Worm (Caenorhabditis elegans) whole organism, late embryonic: ENCODE results near the gene F56D2.3.
A peak's percentile ranks its signal among the peaks of the same experiment; 100 is the strongest.

ENCODE experiments used
- C08G9.2 ChIP-seq: sonication (generic microtip); optimal IDR thresholded peaks from 2 replicates; lab custom pipeline; 2016; ENCODE audit warnings: mild to moderate bottlenecking, missing genetic modification characterization, moderate library complexity, missing compliant biosample characterization
- K09A11.1 ChIP-seq: sonication (generic microtip); optimal IDR thresholded peaks from 2 replicates; lab custom pipeline; 2017; ENCODE audit warnings: antibody characterized with exemption, mild to moderate bottlenecking, missing genetic modification characterization, missing compliant biosample characterization; ENCODE audit not compliant: insufficient read depth
- T23F11.4 ChIP-seq: fragments of 200-800 bp; sonication (Bioruptor generic); optimal IDR thresholded peaks from 2 replicates; lab custom pipeline; 2018; ENCODE audit warnings: mild to moderate bottlenecking, missing genetic modification characterization, missing compliant biosample characterization
- Y22D7AL.16 ChIP-seq: sonication (generic microtip); optimal IDR thresholded peaks from 2 replicates; lab custom pipeline; 2016; ENCODE audit warnings: missing genetic modification characterization, missing compliant biosample characterization
- ceh-14 ChIP-seq: sonication (generic microtip); optimal IDR thresholded peaks from 2 replicates; lab custom pipeline; 2016; ENCODE audit warnings: missing genotype, missing genetic modification characterization, missing compliant biosample characterization
- ceh-18 ChIP-seq: sonication (generic microtip); optimal IDR thresholded peaks from 2 replicates; lab custom pipeline; 2016; ENCODE audit warnings: missing genetic modification characterization, missing compliant biosample characterization
- ceh-2 ChIP-seq: sonication (generic microtip); optimal IDR thresholded peaks from 2 replicates; lab custom pipeline; 2016; ENCODE audit warnings: missing genotype, missing genetic modification characterization, missing compliant biosample characterization
- ceh-24 ChIP-seq: sonication (generic microtip); optimal IDR thresholded peaks from 2 replicates; lab custom pipeline; 2016; ENCODE audit warnings: mild to moderate bottlenecking, missing genetic modification characterization, missing compliant biosample characterization
- ceh-30 ChIP-seq: fragments of 150-350 bp; optimal IDR thresholded peaks from 2 replicates; lab custom pipeline; 2014; ENCODE audit warnings: missing biosample characterization, missing genetic modification characterization
- ceh-31 ChIP-seq: sonication (generic microtip); optimal IDR thresholded peaks from 2 replicates; lab custom pipeline; 2016; ENCODE audit warnings: missing genetic modification characterization, missing compliant biosample characterization
- ceh-34 ChIP-seq: sonication (generic microtip); optimal IDR thresholded peaks from 2 replicates; lab custom pipeline; 2016; ENCODE audit warnings: mild to moderate bottlenecking, missing genetic modification characterization, missing compliant biosample characterization
- ceh-48 ChIP-seq: sonication (generic microtip); optimal IDR thresholded peaks from 2 replicates; lab custom pipeline; 2016; ENCODE audit warnings: missing genetic modification characterization, inconsistent platforms, missing compliant biosample characterization
- ceh-6 ChIP-seq: fragments of 200-800 bp; sonication (Bioruptor generic); optimal IDR thresholded peaks from 2 replicates; lab custom pipeline; 2018; ENCODE audit warnings: mild to moderate bottlenecking, missing genetic modification characterization, missing compliant biosample characterization
- ceh-9 ChIP-seq: sonication (generic microtip); optimal IDR thresholded peaks from 2 replicates; lab custom pipeline; 2016; ENCODE audit warnings: mild to moderate bottlenecking, missing genetic modification characterization, inconsistent platforms, missing compliant biosample characterization
- che-1 ChIP-seq: sonication (generic microtip); optimal IDR thresholded peaks from 2 replicates; lab custom pipeline; 2016; ENCODE audit warnings: mild to moderate bottlenecking, missing genetic modification characterization, missing compliant biosample characterization
- dmd-4 ChIP-seq: sonication (generic microtip); optimal IDR thresholded peaks from 2 replicates; lab custom pipeline; 2016; ENCODE audit warnings: borderline replicate concordance, missing genetic modification characterization, missing compliant biosample characterization
- elt-2 ChIP-seq: sonication (generic microtip); optimal IDR thresholded peaks from 2 replicates; lab custom pipeline; 2016; ENCODE audit warnings: missing genetic modification reagents, missing genetic modification characterization, missing compliant biosample characterization
- ets-4 ChIP-seq: sonication (generic microtip); optimal IDR thresholded peaks from 2 replicates; lab custom pipeline; 2016; ENCODE audit warnings: missing genetic modification characterization, missing compliant biosample characterization
- eyg-1 ChIP-seq: sonication (generic microtip); optimal IDR thresholded peaks from 2 replicates; lab custom pipeline; 2016; ENCODE audit warnings: missing genotype, missing genetic modification characterization, missing compliant biosample characterization
- fax-1 ChIP-seq: sonication (generic microtip); optimal IDR thresholded peaks from 2 replicates; lab custom pipeline; 2016; ENCODE audit warnings: missing genotype, missing genetic modification characterization, missing compliant biosample characterization
- fkh-10 ChIP-seq: fragments of 150-350 bp; optimal IDR thresholded peaks from 2 replicates; lab custom pipeline; 2014; ENCODE audit warnings: missing biosample characterization, missing genetic modification reagents, missing genetic modification characterization
- fkh-6 ChIP-seq: sonication (generic microtip); optimal IDR thresholded peaks from 2 replicates; lab custom pipeline; 2016; ENCODE audit warnings: missing genetic modification characterization, missing compliant biosample characterization
- hlh-13 ChIP-seq: fragments of 200-800 bp; sonication (Bioruptor generic); optimal IDR thresholded peaks from 2 replicates; lab custom pipeline; 2018; ENCODE audit warnings: mild to moderate bottlenecking, missing genetic modification characterization, missing compliant biosample characterization
- hlh-30 ChIP-seq: sonication (generic microtip); optimal IDR thresholded peaks from 2 replicates; lab custom pipeline; 2017; ENCODE audit warnings: antibody characterized with exemption, missing genetic modification characterization, missing compliant biosample characterization; ENCODE audit not compliant: insufficient read depth
- hlh-6 ChIP-seq: sonication (generic microtip); optimal IDR thresholded peaks from 2 replicates; lab custom pipeline; 2016; ENCODE audit warnings: missing genotype, missing genetic modification characterization, missing compliant biosample characterization
- hlh-8 ChIP-seq: sonication (generic microtip); optimal IDR thresholded peaks from 2 replicates; lab custom pipeline; 2016; ENCODE audit warnings: missing genotype, missing genetic modification characterization, missing compliant biosample characterization
- lin-11 ChIP-seq: fragments of 200-800 bp; sonication (Bioruptor generic); optimal IDR thresholded peaks from 2 replicates; lab custom pipeline; 2018; ENCODE audit warnings: mild to moderate bottlenecking, missing genetic modification characterization, missing compliant biosample characterization
- nfya-1 ChIP-seq: sonication (generic microtip); optimal IDR thresholded peaks from 2 replicates; lab custom pipeline; 2017; ENCODE audit warnings: missing genetic modification characterization, mild to moderate bottlenecking, missing compliant biosample characterization, antibody characterized with exemption, moderate library complexity
- pag-3 ChIP-seq: sonication (generic microtip); optimal IDR thresholded peaks from 2 replicates; lab custom pipeline; 2016; ENCODE audit warnings: missing compliant biosample characterization, missing genetic modification characterization, borderline replicate concordance
- pat-9 ChIP-seq: fragments of 200-800 bp; sonication (Bioruptor generic); optimal IDR thresholded peaks from 2 replicates; lab custom pipeline; 2018; ENCODE audit warnings: mild to moderate bottlenecking, missing genetic modification characterization, moderate library complexity, missing compliant biosample characterization
- pax-1 ChIP-seq: fragments of 150-350 bp; optimal IDR thresholded peaks from 2 replicates; lab custom pipeline; 2014; ENCODE audit warnings: missing biosample characterization, missing genetic modification characterization
- pha-2 ChIP-seq: sonication (generic microtip); optimal IDR thresholded peaks from 2 replicates; lab custom pipeline; 2017; ENCODE audit warnings: mild to moderate bottlenecking, missing genetic modification characterization, missing compliant biosample characterization
- pha-4 ChIP-seq: fragments of 150-350 bp; optimal IDR thresholded peaks from 2 replicates; lab custom pipeline; 2018; ENCODE audit warnings: missing biosample characterization, missing genetic modification reagents, missing genetic modification characterization
- rnt-1 ChIP-seq: sonication (generic microtip); optimal IDR thresholded peaks from 2 replicates; lab custom pipeline; 2016; ENCODE audit warnings: missing genetic modification characterization, missing compliant biosample characterization
- sdc-2 ChIP-seq: sonication (generic microtip); optimal IDR thresholded peaks from 2 replicates; lab custom pipeline; 2016; ENCODE audit warnings: missing genotype, missing genetic modification characterization, missing compliant biosample characterization
- sox-2 ChIP-seq: fragments of 200-800 bp; sonication (Bioruptor generic); IDR thresholded peaks from 2 replicates; pipeline ENCODE4 v1.3.6; 2022; ENCODE audit warnings: missing genetic modification reagents, missing genetic modification characterization, missing compliant biosample characterization
- sox-4 ChIP-seq: sonication (generic microtip); optimal IDR thresholded peaks from 2 replicates; lab custom pipeline; 2017; ENCODE audit warnings: mild to moderate bottlenecking, missing genetic modification characterization, inconsistent platforms, missing compliant biosample characterization
- syd-9 ChIP-seq: sonication (generic microtip); optimal IDR thresholded peaks from 2 replicates; lab custom pipeline; 2016; ENCODE audit warnings: mild to moderate bottlenecking, missing genetic modification characterization, moderate library complexity, missing compliant biosample characterization
- tbx-2 ChIP-seq: sonication (generic microtip); optimal IDR thresholded peaks from 2 replicates; lab custom pipeline; 2016; ENCODE audit warnings: missing genetic modification characterization, missing compliant biosample characterization
- tbx-7 ChIP-seq: sonication (generic microtip); optimal IDR thresholded peaks from 2 replicates; lab custom pipeline; 2016; ENCODE audit warnings: missing genotype, missing genetic modification characterization, missing compliant biosample characterization
- ttx-3 ChIP-seq: sonication (generic microtip); optimal IDR thresholded peaks from 2 replicates; lab custom pipeline; 2016; ENCODE audit warnings: missing genetic modification reagents, missing genetic modification characterization, missing compliant biosample characterization
- unc-42 ChIP-seq: sonication (generic microtip); optimal IDR thresholded peaks from 2 replicates; lab custom pipeline; 2016; ENCODE audit warnings: missing genotype, missing genetic modification characterization, missing compliant biosample characterization
- unc-55 ChIP-seq: sonication (generic microtip); optimal IDR thresholded peaks from 2 replicates; lab custom pipeline; 2017; ENCODE audit warnings: missing biosample characterization, missing genetic modification reagents, missing genetic modification characterization
- unc-86 ChIP-seq: sonication (generic microtip); optimal IDR thresholded peaks from 2 replicates; lab custom pipeline; 2016; ENCODE audit warnings: missing genetic modification characterization, missing compliant biosample characterization

Gene F56D2.3

DNA sequence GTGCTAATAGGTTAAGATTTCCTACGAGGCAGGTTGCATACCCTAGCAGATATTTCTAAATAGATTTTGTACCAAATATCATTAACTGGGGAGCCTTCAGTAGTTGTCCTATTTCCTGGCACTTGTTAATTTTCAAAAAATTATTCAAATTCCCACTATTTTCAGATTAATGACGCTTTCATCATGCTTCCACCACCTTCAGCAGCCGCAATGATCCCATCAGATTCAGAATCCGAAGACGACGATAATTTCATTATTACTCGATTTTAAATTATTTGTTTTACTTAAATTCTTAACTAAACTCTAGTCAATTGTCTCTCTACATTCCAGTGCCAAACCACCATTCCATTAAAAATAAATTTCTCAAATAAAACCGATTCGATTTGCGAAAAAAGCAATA is 33.9 kb upstream of the F56D2.3 start:
- TF ChIP-seq sdc-2 (tag; lab: Kevin White, UChicago): no peak
- TF ChIP-seq ceh-14 (tag; lab: Kevin White, UChicago): no peak
- no peak for TF ChIP-seq pax-1
- no peak for TF ChIP-seq ceh-48
- TF ChIP-seq C08G9.2 (tag; lab: Kevin White, UChicago): no peak
- TF ChIP-seq fkh-6 (tag; lab: Kevin White, UChicago): no peak
- TF ChIP-seq ceh-30: no peak

DNA sequence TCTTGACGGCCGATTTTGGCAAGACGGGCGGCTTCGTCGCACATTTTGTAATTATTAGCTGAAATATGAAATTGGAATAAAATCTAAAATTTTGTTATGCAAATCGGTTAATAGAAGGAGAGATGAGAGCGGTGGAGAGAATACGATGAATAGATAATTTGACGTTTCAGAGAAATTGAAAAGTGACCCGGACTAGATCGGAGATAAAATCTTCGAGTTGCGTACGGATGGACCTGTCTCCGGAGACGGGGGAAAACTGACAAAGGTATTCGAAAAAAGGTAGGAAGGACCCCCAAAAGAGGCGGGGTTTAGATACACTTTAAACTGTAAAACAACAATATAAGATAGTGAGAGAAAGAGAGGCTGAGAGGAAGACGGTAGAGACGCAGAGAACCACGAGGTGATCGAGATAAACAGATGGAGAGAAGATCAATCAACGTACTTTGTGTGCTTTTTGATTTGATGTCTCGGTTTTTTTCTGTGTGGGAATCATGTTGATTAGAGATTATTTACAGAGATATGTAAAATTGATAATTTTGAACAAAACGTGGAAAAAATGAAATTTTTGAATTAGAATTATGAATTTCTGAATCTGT is 32.6 kb upstream of the F56D2.3 start, which contains the start of gene F09F7.6:
Gene F09F7.6, minus strand, starts transcription at position 64 of the 596 bp plus-strand sequence.
- TF ChIP-seq hlh-30 (tag; lab: Kevin White, UChicago) (peak; percentile 31), fax-1 (tag; lab: Kevin White, UChicago) (no peak), T23F11.4 (GFP tag; lab: Kevin White, UChicago) (no peak), ceh-24 (tag; lab: Kevin White, UChicago) (no peak), unc-55 (GFP tag; lab: Kevin White, UChicago) (peak; percentile 7), ceh-18 (tag; lab: Kevin White, UChicago) (peak; percentile 56)

DNA sequence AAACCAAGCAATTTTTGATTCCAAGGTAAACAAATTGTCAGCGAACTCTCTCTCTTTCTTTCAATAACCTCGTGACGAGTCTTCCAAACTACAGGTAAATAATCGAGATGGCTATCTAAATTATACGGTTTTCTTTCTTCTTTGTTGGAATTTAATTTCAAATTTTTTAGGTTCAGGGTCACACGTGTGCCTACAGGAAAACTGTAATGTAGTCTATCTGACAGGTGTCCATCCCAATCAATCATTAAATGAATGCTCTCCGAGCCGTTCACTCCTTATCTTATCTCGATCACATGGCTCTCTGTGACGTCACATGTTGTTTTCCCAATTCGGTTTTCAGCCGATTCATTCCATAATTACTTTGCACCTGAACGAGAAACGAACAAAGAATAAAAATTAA is 31.6 kb upstream of the F56D2.3 start:
- TF ChIP-seq K09A11.1 (no peak), ceh-6 (GFP tag; lab: Kevin White, UChicago) (no peak), tbx-7 (no peak), hlh-30 (tag; lab: Kevin White, UChicago) (peak; percentile 20), elt-2 (tag; lab: Kevin White, UChicago) (peak; percentile 54)

DNA sequence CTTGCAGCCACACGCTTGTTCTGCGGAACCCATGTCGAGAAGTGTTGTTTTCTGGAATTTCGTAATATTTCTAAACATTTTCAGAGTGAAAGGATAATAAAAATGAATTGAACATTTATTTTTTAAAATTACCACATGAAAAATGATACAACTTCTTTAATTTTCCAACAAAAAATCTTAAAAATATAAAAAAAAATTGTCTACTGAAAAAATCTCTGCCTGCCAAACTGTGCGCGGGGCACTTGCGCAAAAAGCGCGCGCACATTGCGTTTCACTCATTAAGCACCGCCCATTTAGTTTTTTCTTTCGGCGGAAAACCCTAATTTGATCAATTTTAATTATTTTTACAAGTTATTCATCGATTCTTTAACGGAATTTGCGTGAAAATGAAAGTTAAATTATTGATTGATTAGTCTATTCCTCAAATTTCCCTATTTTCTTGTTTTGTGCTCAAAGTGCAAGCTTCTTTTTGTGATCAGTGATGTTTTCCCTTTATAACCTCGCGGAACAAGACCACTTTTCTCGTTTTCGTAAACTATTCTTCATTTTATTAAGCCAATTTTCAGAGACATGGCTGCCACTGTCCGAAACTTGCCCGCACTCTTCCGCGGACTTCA is 29.8 kb upstream of the F56D2.3 start, which contains the start of the genes nmad-1 and hach-1:
Gene nmad-1, minus strand, starts transcription at position 51 of the 617 bp plus-strand sequence.
Gene hach-1, plus strand, starts transcription at position 567 of the 617 bp plus-strand sequence.
- peak; percentile 98 for TF ChIP-seq unc-42 (tag; lab: Kevin White, UChicago)
- peak; percentile 92 for TF ChIP-seq ceh-31 (tag; lab: Kevin White, UChicago)
- peak; percentile 93 for TF ChIP-seq eyg-1 (tag; lab: Kevin White, UChicago)
- TF ChIP-seq sox-4 (tag; lab: Kevin White, UChicago): peak; percentile 95
- TF ChIP-seq ceh-9 (tag; lab: Kevin White, UChicago): peak; percentile 67
- peak; percentile 92 for TF ChIP-seq ceh-34 (tag; lab: Kevin White, UChicago)
- TF ChIP-seq pag-3 (tag; lab: Kevin White, UChicago): peak; percentile 64
- peak; percentile 96 for TF ChIP-seq tbx-2
- peak; percentile 82 for TF ChIP-seq hlh-6 (tag; lab: Kevin White, UChicago)
- TF ChIP-seq Y22D7AL.16 (tag; lab: Kevin White, UChicago): peak; percentile 73
- TF ChIP-seq pax-1: peak; percentile 15
- TF ChIP-seq pha-2: peak; percentile 91
- peak; percentile 68 for TF ChIP-seq sdc-2 (tag; lab: Kevin White, UChicago)
- peak; percentile 87 for TF ChIP-seq nfya-1 (tag; lab: Kevin White, UChicago)
- TF ChIP-seq ceh-2: peak; percentile 96
- TF ChIP-seq hlh-8 (tag; lab: Kevin White, UChicago): peak; percentile 92
- TF ChIP-seq unc-86: peak; percentile 93
- TF ChIP-seq ceh-6 (GFP tag; lab: Kevin White, UChicago): peak; percentile 73
- peak; percentile 80 for TF ChIP-seq T23F11.4 (GFP tag; lab: Kevin White, UChicago)
- TF ChIP-seq hlh-13 (GFP tag; lab: Kevin White, UChicago): peak; percentile 86
- peak; percentile 60; the same call in 1 of the 2 replicates for TF ChIP-seq sox-2
- peak; percentile 56 for TF ChIP-seq dmd-4
- TF ChIP-seq ets-4: peak; percentile 90
- TF ChIP-seq fkh-10 (GFP tag; lab: Kevin White, UChicago): no peak
- TF ChIP-seq ceh-24 (tag; lab: Kevin White, UChicago): peak; percentile 82
- peak; percentile 88 for TF ChIP-seq syd-9 (tag; lab: Kevin White, UChicago)
- TF ChIP-seq lin-11: peak; percentile 85
- peak; percentile 81 for TF ChIP-seq rnt-1
- peak; percentile 89 for TF ChIP-seq che-1 (tag; lab: Kevin White, UChicago)
- no peak for TF ChIP-seq pha-4 (tag; lab: Kevin White, UChicago)
- TF ChIP-seq pat-9 (tag; lab: Kevin White, UChicago): peak; percentile 94
- peak; percentile 95 for TF ChIP-seq ttx-3
